Worm (Caenorhabditis elegans): Measurements from ENCODE around the gene Y53F4B.26.

ce11 chrII:15134332-15134731 lies 6.4 kb downstream of the Y53F4B.26 start, which contains the start of gene Y53F4B.24:
- TF ChIP-seq ceh-18 (tag; optimal IDR thresholded peaks at IDR 0.05) (no peak), ama-1 (optimal IDR thresholded peaks at IDR 0.05) (no peak), tbx-2 (tag; optimal IDR thresholded peaks at IDR 0.05) (no peak), ceh-9 (tag; optimal IDR thresholded peaks at IDR 0.05) (no peak), ceh-45 (GFP tag; IDR thresholded peaks at IDR 0.05) (no peak), pag-3 (tag; optimal IDR thresholded peaks at IDR 0.05; ENCODE audit: borderline replicate concordance) (no peak), nhr-11 (tag; optimal IDR thresholded peaks at IDR 0.05) (no peak), nfya-1 (tag; optimal IDR thresholded peaks at IDR 0.05) (no peak), F13H6.1 (tag; optimal IDR thresholded peaks at IDR 0.05) (no peak), pqm-1 (tag; optimal IDR thresholded peaks at IDR 0.05) (no peak)

All from whole organism, late embryonic.